Comparison of ENCODE assay signal across 2 fruit fly cellular contexts in the genomic region with DNA sequence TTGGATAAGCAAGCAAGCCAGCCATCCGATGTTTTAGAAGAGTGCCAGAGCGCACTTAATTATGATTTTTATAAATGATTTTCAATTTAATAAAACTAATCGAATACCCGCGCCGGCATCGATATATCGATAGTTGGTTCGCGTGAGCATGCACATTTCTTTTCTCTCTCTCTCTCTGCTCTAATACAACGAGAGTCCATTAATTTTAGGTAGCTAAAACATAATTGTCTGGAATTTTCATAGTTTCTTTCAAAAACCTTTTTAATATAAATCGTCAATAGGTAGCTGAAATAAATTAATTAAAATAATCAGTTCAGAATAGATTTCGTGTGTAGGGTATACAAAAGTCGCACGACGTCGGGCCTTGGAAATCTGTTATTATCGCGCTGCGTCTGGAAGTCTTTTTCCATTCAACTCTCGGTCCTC.
A peak's percentile ranks its signal among the peaks of the same experiment; 100 is the strongest.
TF ChIP-seq lines count a peak whose summit lies in the region.

A gene (plus strand): TSS at position 408 of the 426 bp plus-strand sequence.

TF ChIP-seq in whole organism, embryonic, 481 proteins besides CTCF, POLR2A, EP300 and RAD21 (continued from another document and continues in another):
- TF ChIP-seq Fer3 (tag; optimal IDR thresholded peaks at IDR 0.05; lab: Kevin White, UChicago) (peak; percentile 100), Jarid2 (GFP tag; optimal IDR thresholded peaks at IDR 0.05; lab: Kevin White, UChicago) (peak; percentile 98), dimm (GFP tag; IDR thresholded peaks at IDR 0.05; lab: Robert Waterston, UW) (peak; percentile 99), CG18011 (GFP tag; optimal IDR thresholded peaks at IDR 0.05; lab: Kevin White, UChicago) (peak; percentile 93), CG14050 (GFP tag; IDR thresholded peaks at IDR 0.05; lab: Robert Waterston, UW) (peak; percentile 100), cg (GFP tag; optimal IDR thresholded peaks at IDR 0.05; lab: Kevin White, UChicago) (no peak), Atf6 (GFP tag; IDR thresholded peaks at IDR 0.05; lab: Robert Waterston, UW) (peak; percentile 100), h (optimal IDR thresholded peaks at IDR 0.05; lab: Kevin White, UChicago) (no peak), ranshi (GFP tag; IDR thresholded peaks at IDR 0.05; lab: Robert Waterston, UW) (peak; percentile 100), Blimp-1 (GFP tag; optimal IDR thresholded peaks at IDR 0.05; lab: Kevin White, UChicago) (peak; percentile 99), shn (GFP tag; optimal IDR thresholded peaks at IDR 0.05; lab: Kevin White, UChicago) (peak; percentile 99), klu (GFP tag; IDR thresholded peaks at IDR 0.05; lab: Robert Waterston, UW) (peak; percentile 99), bigmax (GFP tag; optimal IDR thresholded peaks at IDR 0.05; lab: Kevin White, UChicago) (peak; percentile 88), ab (GFP tag; optimal IDR thresholded peaks at IDR 0.05; lab: Kevin White, UChicago) (peak; percentile 97), MBD-R2 (GFP tag; IDR thresholded peaks at IDR 0.05; lab: Robert Waterston, UW) (peak; percentile 100), Pdp1 (GFP tag; optimal IDR thresholded peaks at IDR 0.05; lab: Kevin White, UChicago) (peak; percentile 99), CG9817 (tag; optimal IDR thresholded peaks at IDR 0.05; lab: Kevin White, UChicago) (peak; percentile 100), pzg (GFP tag; optimal IDR thresholded peaks at IDR 0.05; lab: Kevin White, UChicago) (peak; percentile 52), schlank (tag; optimal IDR thresholded peaks at IDR 0.05; lab: Kevin White, UChicago) (peak; percentile 99), lov (optimal IDR thresholded peaks at IDR 0.05; lab: Kevin White, UChicago) (no peak), lov (GFP tag; IDR thresholded peaks at IDR 0.05; lab: Robert Waterston, UW) (peak; percentile 100), Hmr (GFP tag; optimal IDR thresholded peaks at IDR 0.05; lab: Kevin White, UChicago) (peak; percentile 100), maf-S (GFP tag; optimal IDR thresholded peaks at IDR 0.05; lab: Kevin White, UChicago) (peak; percentile 99), br (optimal IDR thresholded peaks at IDR 0.05; lab: Kevin White, UChicago) (no peak), Ptx1 (GFP tag; IDR thresholded peaks at IDR 0.05; lab: Robert Waterston, UW) (peak; percentile 100), chif (GFP tag; optimal IDR thresholded peaks at IDR 0.05; lab: Kevin White, UChicago) (peak; percentile 99 to 100), p53 (GFP tag; optimal IDR thresholded peaks at IDR 0.05; lab: Kevin White, UChicago) (peak; percentile 96), chn (GFP tag; optimal IDR thresholded peaks at IDR 0.05; lab: Kevin White, UChicago) (peak; percentile 100), E2f1 (GFP tag; IDR thresholded peaks at IDR 0.05; lab: Robert Waterston, UW) (peak; percentile 100), Bgb (GFP tag; IDR thresholded peaks at IDR 0.05; lab: Robert Waterston, UW; ENCODE audit: partially characterized antibody) (peak; percentile 82), CG8944 (GFP tag; optimal IDR thresholded peaks at IDR 0.05; lab: Kevin White, UChicago) (peak; percentile 99), ase (GFP tag; IDR thresholded peaks at IDR 0.05; lab: Robert Waterston, UW) (peak; percentile 100), dpn (GFP tag; optimal IDR thresholded peaks at IDR 0.05; lab: Kevin White, UChicago) (peak; percentile 99 to 100), lola (GFP tag; optimal IDR thresholded peaks at IDR 0.05; lab: Kevin White, UChicago) (peak in 1 of 3 experiments; percentile 100), tup (GFP tag; optimal IDR thresholded peaks at IDR 0.05; lab: Kevin White, UChicago) (peak; percentile 99), CG4707 (GFP tag; optimal IDR thresholded peaks at IDR 0.05; lab: Kevin White, UChicago) (peak; percentile 99), al (GFP tag; IDR thresholded peaks at IDR 0.05; lab: Robert Waterston, UW) (peak; percentile 99), CG3163 (GFP tag; optimal IDR thresholded peaks at IDR 0.05; lab: Kevin White, UChicago) (peak; percentile 92), twi (tag; optimal IDR thresholded peaks at IDR 0.05; lab: Kevin White, UChicago) (peak; percentile 99), Hr78 (GFP tag; optimal IDR thresholded peaks at IDR 0.05; lab: Kevin White, UChicago) (peak in 1 of 2 experiments; percentile 99), CG12299 (tag; optimal IDR thresholded peaks at IDR 0.05; lab: Kevin White, UChicago) (peak; percentile 100), hbn (GFP tag; IDR thresholded peaks at IDR 0.05; lab: Robert Waterston, UW; ENCODE audit: partially characterized antibody) (peak; percentile 86), wor (GFP tag; IDR thresholded peaks at IDR 0.05; lab: Robert Waterston, UW) (peak; percentile 100), ap (GFP tag; IDR thresholded peaks at IDR 0.05; lab: Robert Waterston, UW) (peak; percentile 100), oc (tag; optimal IDR thresholded peaks at IDR 0.05; lab: Kevin White, UChicago) (peak; percentile 100), CG31388 (GFP tag; optimal IDR thresholded peaks at IDR 0.05; lab: Kevin White, UChicago) (peak; percentile 99), HLH4C (GFP tag; IDR thresholded peaks at IDR 0.05; lab: Robert Waterston, UW; ENCODE audit: partially characterized antibody) (peak; percentile 73), CG3838 (GFP tag; optimal IDR thresholded peaks at IDR 0.05; lab: Kevin White, UChicago) (peak; percentile 99), CrebB (tag; optimal IDR thresholded peaks at IDR 0.05; lab: Kevin White, UChicago) (peak; percentile 100), CG14965 (GFP tag; optimal IDR thresholded peaks at IDR 0.05; lab: Kevin White, UChicago; ENCODE audit: borderline replicate concordance) (peak; percentile 92), ci (GFP tag; IDR thresholded peaks at IDR 0.05; lab: Robert Waterston, UW) (peak; percentile 100), wdn (GFP tag; IDR thresholded peaks at IDR 0.05; lab: Robert Waterston, UW) (peak; percentile 99), CG8924 (tag; optimal IDR thresholded peaks at IDR 0.05; lab: Kevin White, UChicago) (peak; percentile 100), CG11504 (tag; optimal IDR thresholded peaks at IDR 0.05; lab: Kevin White, UChicago) (peak; percentile 99), CG15011 (GFP tag; optimal IDR thresholded peaks at IDR 0.05; lab: Kevin White, UChicago) (peak; percentile 99), ken (GFP tag; IDR thresholded peaks at IDR 0.05; lab: Robert Waterston, UW) (peak; percentile 100), Atf3 (GFP tag; optimal IDR thresholded peaks at IDR 0.05; lab: Kevin White, UChicago) (peak; percentile 99), gcm2 (GFP tag; optimal IDR thresholded peaks at IDR 0.05; lab: Kevin White, UChicago) (peak; percentile 99), sima (GFP tag; optimal IDR thresholded peaks at IDR 0.05; lab: Kevin White, UChicago) (peak; percentile 98), fd96Cb (tag; optimal IDR thresholded peaks at IDR 0.05; lab: Kevin White, UChicago) (peak; percentile 100), D19B (GFP tag; optimal IDR thresholded peaks at IDR 0.05; lab: Kevin White, UChicago) (peak; percentile 97), CG12155 (GFP tag; optimal IDR thresholded peaks at IDR 0.05; lab: Kevin White, UChicago) (peak; percentile 99), ind (GFP tag; optimal IDR thresholded peaks at IDR 0.05; lab: Kevin White, UChicago) (peak; percentile 99)

TF ChIP-seq in whole organism, prepupa, 60 proteins besides CTCF, POLR2A, EP300 and RAD21 (continued from another document):
- peak; percentile 100 for TF ChIP-seq esn (GFP tag; optimal IDR thresholded peaks at IDR 0.05; lab: Kevin White, UChicago)
- peak; percentile 100 for TF ChIP-seq CG3919 (GFP tag; optimal IDR thresholded peaks at IDR 0.05; lab: Kevin White, UChicago)
- TF ChIP-seq CG34406 (GFP tag; optimal IDR thresholded peaks at IDR 0.05; lab: Kevin White, UChicago): peak; percentile 100
- peak; percentile 100 for TF ChIP-seq CG15336 (GFP tag; IDR thresholded peaks at IDR 0.05; lab: Robert Waterston, UW)
- peak; percentile 99 for TF ChIP-seq achi (GFP tag; optimal IDR thresholded peaks at IDR 0.05; lab: Kevin White, UChicago)
- peak; percentile 100 for TF ChIP-seq lz (GFP tag; optimal IDR thresholded peaks at IDR 0.05; lab: Kevin White, UChicago)
- TF ChIP-seq CG6276 (GFP tag; optimal IDR thresholded peaks at IDR 0.05; lab: Kevin White, UChicago): peak; percentile 100
- peak; percentile 100 for TF ChIP-seq CG9139 (GFP tag; optimal IDR thresholded peaks at IDR 0.05; lab: Kevin White, UChicago)
- TF ChIP-seq CG6163 (GFP tag; IDR thresholded peaks at IDR 0.05; lab: Robert Waterston, UW): peak; percentile 100
- peak; percentile 99 for TF ChIP-seq CG11902 (GFP tag; optimal IDR thresholded peaks at IDR 0.05; lab: Kevin White, UChicago)
- peak; percentile 100 for TF ChIP-seq vri (GFP tag; optimal IDR thresholded peaks at IDR 0.05; lab: Kevin White, UChicago)
